Fruit fly (Drosophila melanogaster): ENCODE measurements around the gene CG8679.

CG8679 gene

dm6 chr2L:21219640-21220085 lies 1.3 kb upstream of the CG8679 start (continued):
- TF ChIP-seq hth (optimal IDR thresholded peaks at IDR 0.05) (no peak), Opbp (GFP tag; IDR thresholded peaks at IDR 0.05; ENCODE audit: partially characterized antibody) (no peak), vvl (GFP tag; IDR thresholded peaks at IDR 0.05) (no peak), CG13123 (GFP tag; optimal IDR thresholded peaks at IDR 0.05) (no peak), Gsc (GFP tag; IDR thresholded peaks at IDR 0.05) (no peak), CG13424 (tag; optimal IDR thresholded peaks at IDR 0.05) (no peak), nerfin-2 (GFP tag; IDR thresholded peaks at IDR 0.05; ENCODE audit: partially characterized antibody) (no peak), CG10565 (GFP tag; optimal IDR thresholded peaks at IDR 0.05) (no peak), kni (GFP tag; optimal IDR thresholded peaks at IDR 0.05) (no peak), CG7271 (tag; optimal IDR thresholded peaks at IDR 0.05) (no peak), chm (GFP tag; IDR thresholded peaks at IDR 0.05) (no peak; the same call in 1 of the 2 replicates), crc (GFP tag; optimal IDR thresholded peaks at IDR 0.05) (no peak), CG17361 (GFP tag; IDR thresholded peaks at IDR 0.05) (no peak), sd (tag; optimal IDR thresholded peaks at IDR 0.05) (no peak), cg (GFP tag; optimal IDR thresholded peaks at IDR 0.05) (peak; percentile 41), fu2 (GFP tag; optimal IDR thresholded peaks at IDR 0.05) (no peak), Pdp1 (GFP tag; optimal IDR thresholded peaks at IDR 0.05) (no peak), trem (tag; optimal IDR thresholded peaks at IDR 0.05) (no peak), sob (GFP tag; IDR thresholded peaks at IDR 0.05) (0 out of 2 replicates have a peak, but pooled peaks have one; percentile 13), unc-4 (GFP tag; IDR thresholded peaks at IDR 0.05; ENCODE audit: partially characterized antibody) (no peak), Ets65A (GFP tag) (no peak), Lpt (GFP tag; optimal IDR thresholded peaks at IDR 0.05) (no peak), CG10431 (GFP tag; optimal IDR thresholded peaks at IDR 0.05) (no peak), zen2 (GFP tag; IDR thresholded peaks at IDR 0.05; ENCODE audit: partially characterized antibody) (no peak), ase (GFP tag; IDR thresholded peaks at IDR 0.05) (no peak; the same call in 2 of the 3 replicates), nom (GFP tag; optimal IDR thresholded peaks at IDR 0.05) (peak; percentile 21), B-H2 (GFP tag; optimal IDR thresholded peaks at IDR 0.05) (peak; percentile 34), CG7786 (GFP tag; optimal IDR thresholded peaks at IDR 0.05) (no peak), CG16779 (GFP tag; IDR thresholded peaks at IDR 0.05) (no peak), inv (GFP tag; IDR thresholded peaks at IDR 0.05; ENCODE audit: partially characterized antibody) (no peak), dmrt11E (tag; optimal IDR thresholded peaks at IDR 0.05) (no peak), CG17385 (GFP tag; optimal IDR thresholded peaks at IDR 0.05) (peak; percentile 15), tin (GFP tag; optimal IDR thresholded peaks at IDR 0.05) (no peak)

dm6 chr2L:21218912-21219246 lies 535 bp upstream of the CG8679 start:
- TF ChIP-seq Gsc (GFP tag; IDR thresholded peaks at IDR 0.05), result no peak
- no peak for TF ChIP-seq chinmo (GFP tag; IDR thresholded peaks at IDR 0.05; ENCODE audit: partially characterized antibody)
- TF ChIP-seq CG17361 (GFP tag; IDR thresholded peaks at IDR 0.05), result no peak
- TF ChIP-seq CG2129 (GFP tag; IDR thresholded peaks at IDR 0.05; ENCODE audit: partially characterized antibody), result no peak
- TF ChIP-seq Ravus (GFP tag; IDR thresholded peaks at IDR 0.05), result no peak
- no peak for TF ChIP-seq CG8478 (optimal IDR thresholded peaks at IDR 0.05)
- TF ChIP-seq CG13424 (tag; optimal IDR thresholded peaks at IDR 0.05), result no peak
- no peak for TF ChIP-seq CG7372 (GFP tag; IDR thresholded peaks at IDR 0.05)
- TF ChIP-seq CG32532 (GFP tag; IDR thresholded peaks at IDR 0.05), result no peak
- TF ChIP-seq zf30C (GFP tag; optimal IDR thresholded peaks at IDR 0.05), result no peak
- TF ChIP-seq hth (optimal IDR thresholded peaks at IDR 0.05), result no peak
- no peak for TF ChIP-seq CG4617 (GFP tag; optimal IDR thresholded peaks at IDR 0.05; ENCODE audit: borderline replicate concordance)
- no peak for TF ChIP-seq Fer2 (tag; optimal IDR thresholded peaks at IDR 0.05)
- peak; percentile 7 for TF ChIP-seq CG15011 (GFP tag; optimal IDR thresholded peaks at IDR 0.05)
- TF ChIP-seq Sin3A (optimal IDR thresholded peaks at IDR 0.05), result no peak
- TF ChIP-seq D19A (tag; optimal IDR thresholded peaks at IDR 0.05), result peak; percentile 30
- peak; percentile 18 for TF ChIP-seq CG1233 (GFP tag; optimal IDR thresholded peaks at IDR 0.05)
- TF ChIP-seq CG18764 (GFP tag; optimal IDR thresholded peaks at IDR 0.05), result no peak
- TF ChIP-seq BtbVII (GFP tag; optimal IDR thresholded peaks at IDR 0.05), result peak; percentile 30
- no peak for TF ChIP-seq unc-4 (GFP tag; IDR thresholded peaks at IDR 0.05; ENCODE audit: partially characterized antibody)
- no peak for TF ChIP-seq CG2199 (GFP tag; IDR thresholded peaks at IDR 0.05)
- TF ChIP-seq CG7839 (tag; optimal IDR thresholded peaks at IDR 0.05), result no peak
- peak; percentile 19 for TF ChIP-seq CG33557 (GFP tag; optimal IDR thresholded peaks at IDR 0.05)
- TF ChIP-seq z (GFP tag; IDR thresholded peaks at IDR 0.05), result no peak

All from whole organism, embryonic.